Worm (Caenorhabditis elegans) whole organism, L3 larva: ENCODE results near the gene C06A12.3.

ENCODE experiments used
- ZK546.5 ChIP-seq: sonication (generic microtip); optimal IDR thresholded peaks from 2 replicates; lab custom pipeline; 2017; ENCODE audit warnings: missing biosample characterization, missing genetic modification characterization
- ama-1 ChIP-seq: fragments of 150-350 bp; optimal IDR thresholded peaks from 2 replicates; lab custom pipeline; 2018
- ceh-28 ChIP-seq: fragments of 150-350 bp; optimal IDR thresholded peaks from 2 replicates; lab custom pipeline; 2014; ENCODE audit warnings: missing biosample characterization, missing genetic modification reagents, missing genetic modification characterization
- daf-12 ChIP-seq: fragments of 150-350 bp; optimal IDR thresholded peaks from 2 replicates; lab custom pipeline; 2014; ENCODE audit warnings: missing biosample characterization, missing genetic modification reagents, missing genetic modification characterization
- egl-27 ChIP-seq: sonication (generic microtip); optimal IDR thresholded peaks from 4 replicates; lab custom pipeline; 2017; ENCODE audit warnings: missing biosample characterization, missing genetic modification reagents, missing genetic modification characterization
- elt-1 ChIP-seq: fragments of 150-350 bp; optimal IDR thresholded peaks from 2 replicates; lab custom pipeline; 2014; ENCODE audit warnings: missing biosample characterization, missing genetic modification characterization
- elt-2 ChIP-seq: sonication (generic microtip); optimal IDR thresholded peaks from 2 replicates; lab custom pipeline; 2016; ENCODE audit warnings: missing genetic modification reagents, mild to moderate bottlenecking, missing genetic modification characterization, missing compliant biosample characterization
- fkh-2 ChIP-seq: fragments of 150-350 bp; optimal IDR thresholded peaks from 2 replicates; lab custom pipeline; 2014; ENCODE audit warnings: missing biosample characterization, missing genetic modification reagents, missing genetic modification characterization
- fos-1 ChIP-seq: fragments of 150-350 bp; optimal IDR thresholded peaks from 2 replicates; lab custom pipeline; 2014; ENCODE audit warnings: missing biosample characterization, missing genetic modification characterization
- hmg-11 ChIP-seq: sonication (generic microtip); optimal IDR thresholded peaks from 2 replicates; lab custom pipeline; 2016; ENCODE audit warnings: missing genetic modification characterization, missing compliant biosample characterization
- jun-1 ChIP-seq: fragments of 150-350 bp; optimal IDR thresholded peaks from 2 replicates; lab custom pipeline; 2014; ENCODE audit warnings: missing biosample characterization, missing genetic modification reagents, missing genetic modification characterization
- lin-15B ChIP-seq: fragments of 150-350 bp; optimal IDR thresholded peaks from 2 replicates; lab custom pipeline; 2014; ENCODE audit warnings: missing biosample characterization, missing genetic modification characterization
- lsy-12 ChIP-seq: sonication (generic microtip); optimal IDR thresholded peaks from 2 replicates; lab custom pipeline; 2016; ENCODE audit warnings: mild to moderate bottlenecking, missing genetic modification characterization, missing compliant biosample characterization
- mdl-1 ChIP-seq: fragments of 150-350 bp; optimal IDR thresholded peaks from 2 replicates; lab custom pipeline; 2014; ENCODE audit warnings: missing biosample characterization, missing genetic modification characterization
- mml-1 ChIP-seq: fragments of 150-350 bp; sonication (generic microtip); optimal IDR thresholded peaks from 3 replicates; lab custom pipeline; 2014; ENCODE audit warnings: missing biosample characterization, missing genetic modification characterization
- nfya-1 ChIP-seq: sonication (generic microtip); optimal IDR thresholded peaks from 2 replicates; lab custom pipeline; 2017; ENCODE audit warnings: missing genetic modification characterization, mild to moderate bottlenecking, missing compliant biosample characterization, antibody characterized with exemption, moderate library complexity; ENCODE audit not compliant: insufficient read depth
- nhr-12 ChIP-seq: fragments of 150-350 bp; optimal IDR thresholded peaks from 2 replicates; lab custom pipeline; 2014; ENCODE audit warnings: missing biosample characterization, missing genetic modification characterization
- nhr-23 ChIP-seq: fragments of 150-350 bp; optimal IDR thresholded peaks from 2 replicates; lab custom pipeline; 2014; ENCODE audit warnings: missing biosample characterization, missing genetic modification reagents, missing genetic modification characterization
- nhr-25 ChIP-seq: sonication (generic microtip); optimal IDR thresholded peaks from 2 replicates; lab custom pipeline; 2017; ENCODE audit warnings: missing biosample characterization, missing genetic modification characterization
- nhr-28 ChIP-seq: fragments of 150-350 bp; optimal IDR thresholded peaks from 2 replicates; lab custom pipeline; 2014; ENCODE audit warnings: missing biosample characterization, missing genetic modification characterization
- nhr-43 ChIP-seq: sonication (generic microtip); optimal IDR thresholded peaks from 2 replicates; lab custom pipeline; 2016; ENCODE audit warnings: mild to moderate bottlenecking, missing genetic modification characterization, missing compliant biosample characterization; ENCODE audit not compliant: poor library complexity, severe bottlenecking
- nhr-67 ChIP-seq: fragments of 150-350 bp; optimal IDR thresholded peaks from 2 replicates; lab custom pipeline; 2014; ENCODE audit warnings: missing biosample characterization, missing genetic modification characterization
- nhr-76 ChIP-seq: fragments of 150-350 bp; sonication (generic microtip); optimal IDR thresholded peaks from 5 replicates; lab custom pipeline; 2014; ENCODE audit warnings: missing biosample characterization, missing genetic modification characterization
- pha-4 ChIP-seq: fragments of 150-350 bp; optimal IDR thresholded peaks from 2 replicates; lab custom pipeline; 2014; ENCODE audit warnings: missing biosample characterization, missing genetic modification reagents, missing genetic modification characterization
- pqm-1 ChIP-seq: fragments of 150-350 bp; optimal IDR thresholded peaks from 2 replicates; lab custom pipeline; 2017; ENCODE audit warnings: missing biosample characterization, missing genetic modification characterization, inconsistent platforms
- unc-62 ChIP-seq: fragments of 150-350 bp; sonication (generic microtip); optimal IDR thresholded peaks from 4 replicates; lab custom pipeline; 2014; ENCODE audit warnings: missing biosample characterization, missing genetic modification reagents, missing genetic modification characterization
- zag-1 ChIP-seq: fragments of 150-350 bp; optimal IDR thresholded peaks from 2 replicates; lab custom pipeline; 2014; ENCODE audit warnings: missing biosample characterization, missing genetic modification characterization
- ztf-11 ChIP-seq: fragments of 150-350 bp; optimal IDR thresholded peaks from 2 replicates; lab custom pipeline; 2014; ENCODE audit warnings: missing biosample characterization, missing genetic modification characterization
- ztf-4 ChIP-seq: fragments of 150-350 bp; optimal IDR thresholded peaks from 2 replicates; lab custom pipeline; 2014; ENCODE audit warnings: missing biosample characterization, missing genetic modification characterization

C06A12.3 gene

DNA sequence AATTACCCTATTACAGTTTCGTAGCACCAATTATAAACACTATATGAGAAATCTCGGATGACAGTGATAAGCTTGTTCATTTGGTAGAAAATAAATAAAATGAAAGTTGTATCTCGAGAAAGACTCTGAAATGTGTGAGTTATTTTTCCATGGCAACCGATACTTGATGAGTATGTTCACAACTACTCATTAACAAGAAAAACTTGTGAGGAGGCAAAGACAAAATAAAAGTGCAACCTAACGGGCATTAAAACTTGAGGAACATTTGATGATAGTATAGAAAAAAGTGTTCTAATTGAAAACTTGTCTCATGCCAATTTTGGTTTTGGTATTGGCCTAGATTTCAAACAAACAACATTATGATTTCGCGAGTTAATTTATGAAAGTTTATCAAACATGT is 9.0 kb downstream of the C06A12.3 start, which contains the start of gene gcy-27:
TSS of gene gcy-27 (minus strand) at position 101 of the 400 bp plus-strand sequence.
- TF ChIP-seq jun-1 (tag; lab: Kevin White, UChicago): no peak
- no peak for TF ChIP-seq nhr-43
- TF ChIP-seq nhr-76 (tag; lab: Kevin White, UChicago): no peak

- TF ChIP-seq mml-1: no peak
- TF ChIP-seq nhr-12 (tag; lab: Kevin White, UChicago): no peak
- no peak for TF ChIP-seq ama-1 (lab: Kevin White, UChicago)
- no peak for TF ChIP-seq zag-1 (tag; lab: Kevin White, UChicago)
- TF ChIP-seq nhr-28 (tag; lab: Kevin White, UChicago): no peak
- TF ChIP-seq egl-27: no peak
- TF ChIP-seq elt-1: no peak
- no peak for TF ChIP-seq nfya-1 (tag; lab: Kevin White, UChicago)
- TF ChIP-seq unc-62 (GFP tag; lab: Kevin White, UChicago): no peak
- no peak for TF ChIP-seq mdl-1
Observed at ce11 chrIV:17437038-17437437, 9.5 kb downstream of the C06A12.3 start, which contains the start of gene C06A12.8. Gene C06A12.8 (plus strand): TSS chrIV:17437338.

DNA sequence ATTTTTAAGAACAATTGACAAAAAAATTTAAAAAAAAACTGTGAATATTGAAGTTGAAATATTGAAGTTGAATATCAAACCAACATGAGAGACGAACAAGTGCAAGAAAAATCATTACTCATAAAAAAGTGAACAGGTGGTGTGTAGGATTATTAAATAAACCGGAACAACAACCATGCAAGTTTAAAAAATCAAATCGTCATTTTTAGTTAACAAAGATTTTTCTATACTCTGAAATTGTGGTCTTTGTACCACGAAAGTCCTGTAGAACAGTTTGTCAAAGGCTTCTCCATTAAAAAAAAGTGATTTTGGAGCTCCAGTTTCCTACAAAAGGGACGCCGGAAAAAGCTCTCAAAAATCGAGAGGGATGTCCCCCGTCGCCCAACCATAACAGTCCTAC is 12.5 kb downstream of the C06A12.3 start, which contains the start of gene C06A12.19:
TSS of gene C06A12.19 (minus strand) at position 101 of the 400 bp plus-strand sequence.
- TF ChIP-seq lsy-12 (tag; lab: Kevin White, UChicago): no peak
- TF ChIP-seq unc-62 (GFP tag; lab: Kevin White, UChicago): no peak

- peak; percentile 78 for TF ChIP-seq pqm-1 (tag; lab: Kevin White, UChicago)
- TF ChIP-seq nhr-23 (tag; lab: Kevin White, UChicago): no peak
- TF ChIP-seq elt-2 (tag; lab: Kevin White, UChicago): peak; percentile 71
- no peak for TF ChIP-seq hmg-11 (tag; lab: Kevin White, UChicago)
- TF ChIP-seq daf-12 (tag; lab: Kevin White, UChicago): no peak
- peak; percentile 48 for TF ChIP-seq pha-4
- no peak for TF ChIP-seq ZK546.5 (tag; lab: Kevin White, UChicago)
- TF ChIP-seq nhr-67 (tag; lab: Kevin White, UChicago): no peak
- no peak for TF ChIP-seq fkh-2 (tag; lab: Kevin White, UChicago)
Observed at ce11 chrIV:17440417-17440816, 12.9 kb downstream of the C06A12.3 start, which contains the start of gene F08A7.1. Gene F08A7.1 (plus strand): TSS chrIV:17440607.

DNA sequence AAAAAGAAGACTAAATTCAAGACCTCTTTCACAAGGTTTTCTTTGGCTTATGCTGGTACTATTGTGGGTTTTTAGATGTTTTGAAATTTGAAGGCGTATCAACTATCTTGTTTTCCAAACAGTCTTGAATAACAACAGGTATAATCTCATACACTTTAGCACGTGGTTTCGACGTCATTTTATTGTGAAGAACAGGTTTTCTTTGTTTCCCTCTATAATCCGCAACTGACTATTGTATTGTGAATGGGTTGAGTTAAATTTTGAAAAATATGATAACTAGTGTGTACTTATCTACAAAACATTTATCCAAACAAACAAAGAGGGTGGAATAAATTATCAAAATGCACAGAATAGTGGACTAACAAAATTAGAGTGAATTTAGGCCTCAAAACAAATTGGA is 13.7 kb downstream of the C06A12.3 start:
- no peak for TF ChIP-seq ceh-28 (tag; lab: Kevin White, UChicago)
- TF ChIP-seq ztf-11: no peak
- TF ChIP-seq nhr-12 (tag; lab: Kevin White, UChicago): no peak
- peak; percentile 25 for TF ChIP-seq elt-2 (tag; lab: Kevin White, UChicago)
- peak; percentile 39 for TF ChIP-seq nhr-25 (tag; lab: Kevin White, UChicago)
- TF ChIP-seq nhr-23 (tag; lab: Kevin White, UChicago): no peak
- TF ChIP-seq fos-1 (tag; lab: Kevin White, UChicago): no peak
- peak; percentile 6 for TF ChIP-seq nhr-43
- TF ChIP-seq lsy-12 (tag; lab: Kevin White, UChicago): no peak

DNA sequence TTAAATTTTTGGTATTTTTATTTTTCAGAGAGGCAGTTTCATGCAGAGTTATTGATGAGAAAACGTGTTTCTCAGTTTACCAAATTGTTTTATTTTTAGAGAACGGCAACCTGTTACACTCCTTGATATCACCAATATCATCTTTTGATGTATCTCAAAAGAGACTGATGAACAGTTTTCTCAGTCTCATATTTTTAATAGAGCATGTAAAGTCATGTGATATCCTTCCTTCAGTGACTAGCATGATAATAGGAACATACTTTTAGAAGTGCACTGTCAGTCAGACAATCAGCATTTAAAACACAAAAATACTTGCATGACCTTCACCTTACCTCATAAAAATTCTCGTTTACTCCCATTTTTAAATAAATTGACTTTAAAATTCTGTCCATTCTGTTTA is 15.0 kb downstream of the C06A12.3 start, which contains the start of gene F11E6.11:
TSS of gene F11E6.11 (plus strand) at position 325 of the 400 bp plus-strand sequence.
- TF ChIP-seq nhr-43: peak; percentile 36
- peak; percentile 51 for TF ChIP-seq nhr-25 (tag; lab: Kevin White, UChicago)
- TF ChIP-seq lin-15B (tag; lab: Kevin White, UChicago): no peak
- peak; percentile 6 for TF ChIP-seq pqm-1 (tag; lab: Kevin White, UChicago)
- peak; percentile 15 for TF ChIP-seq nhr-23 (tag; lab: Kevin White, UChicago)
- no peak for TF ChIP-seq ztf-4 (tag; lab: Kevin White, UChicago)

DNA sequence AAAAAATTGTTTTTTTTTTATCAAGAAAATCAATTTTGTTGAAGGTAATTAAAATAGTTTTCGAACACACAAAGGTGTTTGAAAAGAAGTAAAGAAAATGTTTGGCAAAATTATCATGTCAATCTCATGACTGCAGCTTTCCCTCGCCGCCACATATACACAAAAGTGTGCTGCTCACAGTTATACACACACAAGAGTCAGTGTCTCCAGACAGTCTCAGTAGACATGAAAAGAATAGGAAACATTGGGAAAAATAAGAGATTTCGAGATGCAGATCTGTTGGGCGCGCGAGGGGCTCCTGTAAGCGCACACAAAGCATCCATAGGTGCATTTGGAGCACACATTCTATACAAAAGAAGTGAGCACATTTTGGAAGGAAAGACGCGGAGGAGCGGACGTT is 20.8 kb downstream of the C06A12.3 start:
- TF ChIP-seq nhr-25 (tag; lab: Kevin White, UChicago) (no peak), pha-4 (peak; percentile 66), mdl-1 (no peak), lsy-12 (tag; lab: Kevin White, UChicago) (no peak)
